Worm (Caenorhabditis elegans) whole organism, young adult: ENCODE measurements around the gene Y108F1.5.
"Not testable (repeated sequence)": the region's sequence is repeated elsewhere in the genome, so short reads cannot be mapped to it uniquely, and the experiment has no call there.

ENCODE experiments used
- C06A6.2 ChIP-seq: fragments of 200-800 bp; sonication (Bioruptor generic); conservative IDR thresholded peaks from 2 replicates; pipeline ENCODE4 v1.3.6; 2022; ENCODE audit warnings: missing genetic modification characterization, missing compliant biosample characterization
- C17E4.6 ChIP-seq: fragments of 200-800 bp; sonication (Bioruptor generic); IDR thresholded peaks from 2 replicates; pipeline ENCODE4 v1.3.6; 2022; ENCODE audit warnings: missing genetic modification reagents, missing genetic modification characterization, missing compliant biosample characterization
- F39B2.1 ChIP-seq: fragments of 200-800 bp; sonication (Bioruptor generic); IDR thresholded peaks from 2 replicates; pipeline ENCODE4 v1.3.6; 2022; ENCODE audit warnings: missing genetic modification reagents, missing genetic modification characterization, missing compliant biosample characterization
- T07F8.4 ChIP-seq: sonication (generic microtip); optimal IDR thresholded peaks from 2 replicates; lab custom pipeline; 2016; ENCODE audit warnings: mild to moderate bottlenecking, missing genetic modification characterization, moderate library complexity, missing compliant biosample characterization
- Y67H2A.10 ChIP-seq: fragments of 200-800 bp; sonication (Bioruptor generic); conservative IDR thresholded peaks from 2 replicates; pipeline ENCODE4 v1.3.6; 2022; ENCODE audit warnings: missing genetic modification reagents, missing genetic modification characterization, missing compliant biosample characterization
- ZK185.1 ChIP-seq: sonication (generic microtip); optimal IDR thresholded peaks from 2 replicates; lab custom pipeline; 2016; ENCODE audit warnings: mild to moderate bottlenecking, missing genetic modification characterization, missing compliant biosample characterization; ENCODE audit not compliant: poor library complexity, severe bottlenecking
- akir-1 ChIP-seq: fragments of 200-800 bp; sonication (Bioruptor generic); optimal IDR thresholded peaks from 2 replicates; lab custom pipeline; 2018; ENCODE audit warnings: mild to moderate bottlenecking, missing genetic modification characterization, moderate library complexity, missing compliant biosample characterization
- aptf-2 ChIP-seq: fragments of 200-800 bp; sonication (Bioruptor generic); conservative IDR thresholded peaks from 2 replicates; pipeline ENCODE4 v1.3.6; 2022; ENCODE audit warnings: missing genetic modification reagents, missing genetic modification characterization, missing compliant biosample characterization
- atf-7 ChIP-seq: sonication (generic microtip); optimal IDR thresholded peaks from 2 replicates; lab custom pipeline; 2017; ENCODE audit warnings: mild to moderate bottlenecking, missing genetic modification characterization, missing compliant biosample characterization
- athp-1 ChIP-seq: sonication (generic microtip); optimal IDR thresholded peaks from 2 replicates; lab custom pipeline; 2017; ENCODE audit warnings: mild to moderate bottlenecking, missing genetic modification characterization, missing compliant biosample characterization
- attf-3 ChIP-seq: fragments of 200-800 bp; sonication (Bioruptor generic); conservative IDR thresholded peaks from 2 replicates; pipeline ENCODE4 v1.3.6; 2022; ENCODE audit warnings: missing genetic modification reagents, missing genetic modification characterization, missing compliant biosample characterization
- attf-6 ChIP-seq: fragments of 200-800 bp; sonication (Bioruptor generic); IDR thresholded peaks from 2 replicates; pipeline ENCODE4 v1.3.6; 2022; ENCODE audit warnings: missing genetic modification reagents, missing genetic modification characterization, missing compliant biosample characterization
- ccch-3 ChIP-seq: fragments of 200-800 bp; sonication (Bioruptor generic); optimal IDR thresholded peaks from 2 replicates; lab custom pipeline; 2018; ENCODE audit warnings: mild to moderate bottlenecking, missing genetic modification characterization, missing compliant biosample characterization
- ets-4 ChIP-seq: fragments of 200-800 bp; sonication (Bioruptor generic); optimal IDR thresholded peaks from 2 replicates; lab custom pipeline; 2018; ENCODE audit warnings: mild to moderate bottlenecking, missing genetic modification characterization, missing compliant biosample characterization
- gei-17 ChIP-seq: fragments of 200-800 bp; sonication (Bioruptor generic); optimal IDR thresholded peaks from 2 replicates; lab custom pipeline; 2018; ENCODE audit warnings: mild to moderate bottlenecking, missing genetic modification characterization, missing compliant biosample characterization
- hlh-12 ChIP-seq: sonication (generic microtip); optimal IDR thresholded peaks from 2 replicates; lab custom pipeline; 2016; ENCODE audit warnings: missing genetic modification characterization, missing compliant biosample characterization
- lag-1 ChIP-seq: fragments of 200-800 bp; sonication (Bioruptor generic); IDR thresholded peaks from 2 replicates; pipeline ENCODE4 v1.3.6; 2022; ENCODE audit warnings: missing genetic modification reagents, missing genetic modification characterization, missing compliant biosample characterization
- let-526 ChIP-seq: fragments of 200-800 bp; sonication (Bioruptor generic); IDR thresholded peaks from 2 replicates; pipeline ENCODE4 v1.3.6; 2022; ENCODE audit warnings: missing genetic modification reagents, missing genetic modification characterization, missing compliant biosample characterization
- let-607 ChIP-seq, 2 experiments: fragments of 200-800 bp in 1 of 2; sonication (Bioruptor generic) in 1 of 2; sonication (generic microtip) in 1 of 2; optimal IDR thresholded peaks; 2 replicates each; lab custom pipeline; 2016 to 2018; ENCODE audit warnings: mild to moderate bottlenecking in 2 of 2, missing compliant biosample characterization in 2 of 2, missing genetic modification characterization in 2 of 2, moderate library complexity in 2 of 2, missing genotype in 1 of 2
- lin-35 ChIP-seq, 3 experiments: fragments of 150-350 bp in 2 of 3; sonication (generic microtip) in 1 of 3; optimal IDR thresholded peaks; 2 replicates each; lab custom pipeline; 2014 to 2018; ENCODE audit warnings: missing biosample characterization in 3 of 3, missing genetic modification characterization in 3 of 3, missing genetic modification reagents in 3 of 3
- lin-54 ChIP-seq: fragments of 200-800 bp; sonication (Bioruptor generic); optimal IDR thresholded peaks from 2 replicates; lab custom pipeline; 2018; ENCODE audit warnings: mild to moderate bottlenecking, missing genetic modification characterization, missing compliant biosample characterization
- mcd-1 ChIP-seq: fragments of 200-800 bp; sonication (Bioruptor generic); IDR thresholded peaks from 2 replicates; pipeline ENCODE4 v1.3.6; 2022; ENCODE audit warnings: missing genetic modification reagents, missing genetic modification characterization, missing compliant biosample characterization
- nfyb-1 ChIP-seq: fragments of 200-800 bp; sonication (Bioruptor generic); IDR thresholded peaks from 2 replicates; pipeline ENCODE4 v1.3.6; 2022; ENCODE audit warnings: missing genetic modification reagents, missing genetic modification characterization, missing compliant biosample characterization
- nhr-120 ChIP-seq: fragments of 200-800 bp; sonication (Bioruptor generic); IDR thresholded peaks from 2 replicates; pipeline ENCODE4 v1.3.6; 2022; ENCODE audit warnings: missing genetic modification characterization, missing compliant biosample characterization
- nhr-179 ChIP-seq: sonication (generic microtip); optimal IDR thresholded peaks from 2 replicates; lab custom pipeline; 2016; ENCODE audit warnings: mild to moderate bottlenecking, missing genetic modification characterization, missing compliant biosample characterization
- nhr-80 ChIP-seq: sonication (generic microtip); optimal IDR thresholded peaks from 2 replicates; lab custom pipeline; 2016; ENCODE audit warnings: missing genetic modification characterization, missing compliant biosample characterization
- pha-4 ChIP-seq: fragments of 150-350 bp; sonication (generic microtip); optimal IDR thresholded peaks from 2 replicates; lab custom pipeline; 2014; ENCODE audit warnings: missing biosample characterization, missing genetic modification reagents, missing genetic modification characterization
- somi-1 ChIP-seq: fragments of 200-800 bp; sonication (Bioruptor generic); optimal IDR thresholded peaks from 2 replicates; lab custom pipeline; 2018; ENCODE audit warnings: mild to moderate bottlenecking, missing genetic modification characterization, missing compliant biosample characterization
- tbp1 ChIP-seq: fragments of 200-800 bp; sonication (Bioruptor generic); optimal IDR thresholded peaks from 2 replicates; lab custom pipeline; 2018; ENCODE audit warnings: mild to moderate bottlenecking, missing genetic modification characterization, missing compliant biosample characterization
- tbx-9 ChIP-seq: sonication (generic microtip); optimal IDR thresholded peaks from 2 replicates; lab custom pipeline; 2016; ENCODE audit warnings: borderline replicate concordance, missing genetic modification characterization, inconsistent platforms, missing compliant biosample characterization
- unc-130 ChIP-seq: sonication (generic microtip); optimal IDR thresholded peaks from 2 replicates; lab custom pipeline; 2016; ENCODE audit warnings: missing genetic modification reagents, missing genetic modification characterization, missing compliant biosample characterization

Gene Y108F1.5

ce11 chrX:273912-274311 lies at the start of gene Y108F1.5:
Y108F1.5 (minus strand) TSS chrX:274012.
- not testable (repeated sequence) for TF ChIP-seq attf-6, tbp1, nhr-120

- peak; percentile 82 for TF ChIP-seq attf-3 (GFP tag; lab: Robert Waterston, UW)
Measured at ce11 chrX:322223-322622, 48.4 kb upstream of the Y108F1.5 start, which contains the start of gene M02E1.3. M02E1.3 (plus strand) TSS chrX:322523.

ce11 chrX:312908-313307 lies 39.1 kb upstream of the Y108F1.5 start, which contains the start of gene M02E1.4:
M02E1.4 (plus strand) TSS chrX:313274.
- TF ChIP-seq nhr-80 (peak; percentile 17), C06A6.2 (GFP tag; lab: Robert Waterston, UW) (no peak), let-526 (no peak), pha-4 (peak; percentile 10)
- TF ChIP-seq, all 124 proteins: peak for 2

ce11 chrX:312238-312637 lies 38.4 kb upstream of the Y108F1.5 start:
- TF ChIP-seq nhr-80 (no peak), ets-4 (no peak)

ce11 chrX:311211-311610 lies 37.4 kb upstream of the Y108F1.5 start, which contains the start of gene nlp-64:
nlp-64 (minus strand) TSS chrX:311311.
- no peak for TF ChIP-seq F39B2.1 (GFP tag; lab: Robert Waterston, UW)
- no peak for TF ChIP-seq Y67H2A.10 (GFP tag; lab: Robert Waterston, UW)
- no peak for TF ChIP-seq C17E4.6 (GFP tag; lab: Robert Waterston, UW)
- TF ChIP-seq akir-1 = no peak
- TF ChIP-seq athp-1 (tag; lab: Kevin White, UChicago) = no peak

ce11 chrX:309076-309475 lies 35.3 kb upstream of the Y108F1.5 start:
- no peak for TF ChIP-seq T07F8.4 (tag; lab: Kevin White, UChicago)
- TF ChIP-seq ZK185.1 (tag; lab: Kevin White, UChicago) = no peak
- no peak for TF ChIP-seq aptf-2 (GFP tag; lab: Robert Waterston, UW)
- TF ChIP-seq somi-1 (GFP tag; lab: Kevin White, UChicago) = no peak
- TF ChIP-seq mcd-1 = no peak
- TF ChIP-seq gei-17 (GFP tag; lab: Kevin White, UChicago) = no peak
- no peak for TF ChIP-seq tbx-9 (tag; lab: Kevin White, UChicago)
- TF ChIP-seq unc-130 (GFP tag; lab: Kevin White, UChicago) = no peak
- TF ChIP-seq lin-54 (GFP tag; lab: Kevin White, UChicago) = no peak
- no peak for TF ChIP-seq atf-7 (tag; lab: Kevin White, UChicago)
- no peak for TF ChIP-seq nfyb-1 (GFP tag; lab: Robert Waterston, UW)
- TF ChIP-seq nhr-179 = no peak
- TF ChIP-seq lin-35 (GFP tag; optimal IDR thresholded peaks at IDR 0.05; lab: Kevin White, UChicago) = no peak
- TF ChIP-seq hlh-12 (tag; lab: Kevin White, UChicago) = no peak
- TF ChIP-seq attf-3 (GFP tag; lab: Robert Waterston, UW) = no peak
- no peak for TF ChIP-seq let-607 (tag; optimal IDR thresholded peaks at IDR 0.05; lab: Kevin White, UChicago)
- TF ChIP-seq lag-1 (GFP tag; lab: Robert Waterston, UW) = no peak
- no peak for TF ChIP-seq ccch-3 (GFP tag; lab: Kevin White, UChicago)
- TF ChIP-seq, all 124 proteins: peak for 0
